Fruit fly (Drosophila melanogaster) whole organism, wandering third instar larva: Measurements from ENCODE around the gene CG13616.

Experiments
- Abd-B ChIP-seq: fragments of >200 bp; optimal IDR thresholded peaks from 2 replicates; lab custom pipeline; 2017; ENCODE audit warnings: missing biosample characterization, missing genetic modification characterization
- Hnf4 ChIP-seq: fragments of 200-800 bp; sonication (Bioruptor generic); optimal IDR thresholded peaks from 2 replicates; lab custom pipeline; 2016; ENCODE audit warnings: missing biosample characterization, mild to moderate bottlenecking, missing genetic modification characterization
- OdsH ChIP-seq: fragments of 200-800 bp; sonication (Bioruptor generic); optimal IDR thresholded peaks from 2 replicates; lab custom pipeline; 2016; ENCODE audit warnings: missing biosample characterization, mild to moderate bottlenecking, missing genetic modification characterization
- lola ChIP-seq: fragments of >200 bp; optimal IDR thresholded peaks from 2 replicates; lab custom pipeline; 2017; ENCODE audit warnings: missing biosample characterization, missing genetic modification characterization
- pan ChIP-seq: fragments of >200 bp; optimal IDR thresholded peaks from 2 replicates; lab custom pipeline; 2017
- psq ChIP-seq: fragments of 200-800 bp; sonication (Bioruptor generic); optimal IDR thresholded peaks from 3 replicates; lab custom pipeline; 2017; ENCODE audit warnings: missing biosample characterization, mild to moderate bottlenecking, missing genetic modification characterization, moderate library complexity
- sv ChIP-seq: fragments of 200-800 bp; sonication (Bioruptor generic); optimal IDR thresholded peaks from 3 replicates; lab custom pipeline; 2016; ENCODE audit warnings: missing biosample characterization, missing genetic modification characterization
- tai ChIP-seq: sonication (Bioruptor generic); optimal IDR thresholded peaks from 2 replicates; lab custom pipeline; 2016; ENCODE audit warnings: missing biosample characterization, missing genetic modification characterization
- usp ChIP-seq: fragments of >200 bp; optimal IDR thresholded peaks from 2 replicates; lab custom pipeline; 2017; ENCODE audit warnings: missing biosample characterization, missing genetic modification characterization

DNA sequence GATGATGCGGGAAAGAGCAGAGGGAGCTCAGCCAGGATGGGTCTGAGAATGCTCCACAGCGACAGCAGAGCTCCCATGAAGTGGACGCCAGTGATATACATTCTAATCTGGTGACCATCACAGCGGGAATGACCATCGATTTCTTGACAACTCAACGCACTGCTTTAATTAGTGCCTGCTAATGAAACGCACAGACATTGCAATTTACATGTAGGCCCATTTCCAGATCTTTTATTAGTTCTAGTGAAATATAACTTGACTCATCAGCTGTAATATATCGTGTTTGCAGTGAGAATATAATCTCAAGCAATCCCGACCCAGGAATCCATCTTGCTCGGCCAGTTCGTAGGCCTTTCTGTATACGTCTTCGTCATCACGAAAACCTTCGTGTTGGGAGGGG lies 25.6 kb upstream of the CG13616 start, which contains the start of gene CG42811:
- TF ChIP-seq pan (lab: Kevin White, UChicago) (no peak), sv (GFP tag; lab: Kevin White, UChicago) (no peak), Hnf4 (GFP tag; lab: Kevin White, UChicago) (no peak), Abd-B (GFP tag; lab: Kevin White, UChicago) (no peak), usp (GFP tag; lab: Kevin White, UChicago) (no peak), lola (GFP tag; lab: Kevin White, UChicago) (no peak), OdsH (GFP tag; lab: Kevin White, UChicago) (no peak), tai (no peak), psq (no peak)
